Worm (Caenorhabditis elegans) whole organism, L3 larva: ENCODE measurements around the gene adt-3.
A peak's percentile ranks its signal among the peaks of the same experiment; 100 is the strongest.

Source experiments
- R02D3.7 ChIP-seq: fragments of 150-350 bp; optimal IDR thresholded peaks from 2 replicates; lab custom pipeline; 2014; ENCODE audit warnings: missing biosample characterization, missing genetic modification characterization
- aly-2 ChIP-seq: fragments of 150-350 bp; optimal IDR thresholded peaks from 2 replicates; lab custom pipeline; 2014; ENCODE audit warnings: missing biosample characterization, missing genetic modification characterization
- ama-1 ChIP-seq: fragments of 150-350 bp; optimal IDR thresholded peaks from 2 replicates; lab custom pipeline; 2018
- ceh-16 ChIP-seq: sonication (generic microtip); optimal IDR thresholded peaks from 2 replicates; lab custom pipeline; 2017; ENCODE audit warnings: missing biosample characterization, missing genetic modification characterization
- ceh-9 ChIP-seq: sonication (generic microtip); optimal IDR thresholded peaks from 2 replicates; lab custom pipeline; 2018; ENCODE audit warnings: missing biosample characterization, missing genetic modification characterization
- daf-12 ChIP-seq: fragments of 150-350 bp; optimal IDR thresholded peaks from 2 replicates; lab custom pipeline; 2014; ENCODE audit warnings: missing biosample characterization, missing genetic modification reagents, missing genetic modification characterization
- egl-27 ChIP-seq: sonication (generic microtip); optimal IDR thresholded peaks from 4 replicates; lab custom pipeline; 2017; ENCODE audit warnings: missing biosample characterization, missing genetic modification reagents, missing genetic modification characterization
- egl-5 ChIP-seq: fragments of 150-350 bp; optimal IDR thresholded peaks from 2 replicates; lab custom pipeline; 2017; ENCODE audit warnings: missing biosample characterization, missing genetic modification reagents, missing genetic modification characterization, inconsistent platforms
- elt-1 ChIP-seq: fragments of 150-350 bp; optimal IDR thresholded peaks from 2 replicates; lab custom pipeline; 2014; ENCODE audit warnings: missing biosample characterization, missing genetic modification characterization
- elt-3 ChIP-seq, 3 experiments: fragments of 150-350 bp in 1 of 3; sonication (generic microtip) in 2 of 3; optimal IDR thresholded peaks; 2 replicates in 2 of 3; 4 replicates in 1 of 3; lab custom pipeline; 2014 to 2017; ENCODE audit warnings: missing biosample characterization in 3 of 3, missing genetic modification characterization in 3 of 3
- fkh-2 ChIP-seq: fragments of 150-350 bp; optimal IDR thresholded peaks from 2 replicates; lab custom pipeline; 2014; ENCODE audit warnings: missing biosample characterization, missing genetic modification reagents, missing genetic modification characterization
- fos-1 ChIP-seq: fragments of 150-350 bp; optimal IDR thresholded peaks from 2 replicates; lab custom pipeline; 2014; ENCODE audit warnings: missing biosample characterization, missing genetic modification characterization
- hmg-11 ChIP-seq: sonication (generic microtip); optimal IDR thresholded peaks from 2 replicates; lab custom pipeline; 2016; ENCODE audit warnings: missing genetic modification characterization, missing compliant biosample characterization
- jun-1 ChIP-seq: fragments of 150-350 bp; optimal IDR thresholded peaks from 2 replicates; lab custom pipeline; 2014; ENCODE audit warnings: missing biosample characterization, missing genetic modification reagents, missing genetic modification characterization
- lin-15B ChIP-seq: fragments of 150-350 bp; optimal IDR thresholded peaks from 2 replicates; lab custom pipeline; 2014; ENCODE audit warnings: missing biosample characterization, missing genetic modification characterization
- lsy-12 ChIP-seq: sonication (generic microtip); optimal IDR thresholded peaks from 2 replicates; lab custom pipeline; 2016; ENCODE audit warnings: mild to moderate bottlenecking, missing genetic modification characterization, missing compliant biosample characterization
- mml-1 ChIP-seq: fragments of 150-350 bp; sonication (generic microtip); optimal IDR thresholded peaks from 3 replicates; lab custom pipeline; 2014; ENCODE audit warnings: missing biosample characterization, missing genetic modification characterization
- nhr-11 ChIP-seq: fragments of 150-350 bp; optimal IDR thresholded peaks from 2 replicates; lab custom pipeline; 2014; ENCODE audit warnings: missing biosample characterization, missing genetic modification characterization
- nhr-23 ChIP-seq: fragments of 150-350 bp; optimal IDR thresholded peaks from 2 replicates; lab custom pipeline; 2014; ENCODE audit warnings: missing biosample characterization, missing genetic modification reagents, missing genetic modification characterization
- nhr-237 ChIP-seq: fragments of 150-350 bp; optimal IDR thresholded peaks from 2 replicates; lab custom pipeline; 2014; ENCODE audit warnings: missing biosample characterization, missing genetic modification characterization
- nhr-25 ChIP-seq: sonication (generic microtip); optimal IDR thresholded peaks from 2 replicates; lab custom pipeline; 2017; ENCODE audit warnings: missing biosample characterization, missing genetic modification characterization
- nhr-28 ChIP-seq: fragments of 150-350 bp; optimal IDR thresholded peaks from 2 replicates; lab custom pipeline; 2014; ENCODE audit warnings: missing biosample characterization, missing genetic modification characterization
- nhr-43 ChIP-seq: sonication (generic microtip); optimal IDR thresholded peaks from 2 replicates; lab custom pipeline; 2016; ENCODE audit warnings: mild to moderate bottlenecking, missing genetic modification characterization, missing compliant biosample characterization; ENCODE audit not compliant: poor library complexity, severe bottlenecking
- nhr-67 ChIP-seq: fragments of 150-350 bp; optimal IDR thresholded peaks from 2 replicates; lab custom pipeline; 2014; ENCODE audit warnings: missing biosample characterization, missing genetic modification characterization
- nhr-76 ChIP-seq: fragments of 150-350 bp; sonication (generic microtip); optimal IDR thresholded peaks from 5 replicates; lab custom pipeline; 2014; ENCODE audit warnings: missing biosample characterization, missing genetic modification characterization
- pha-4 ChIP-seq: fragments of 150-350 bp; optimal IDR thresholded peaks from 2 replicates; lab custom pipeline; 2014; ENCODE audit warnings: missing biosample characterization, missing genetic modification reagents, missing genetic modification characterization
- pqm-1 ChIP-seq: fragments of 150-350 bp; optimal IDR thresholded peaks from 2 replicates; lab custom pipeline; 2017; ENCODE audit warnings: missing biosample characterization, missing genetic modification characterization, inconsistent platforms
- sea-2 ChIP-seq: fragments of 150-350 bp; sonication (generic microtip); optimal IDR thresholded peaks from 4 replicates; lab custom pipeline; 2014; ENCODE audit warnings: missing biosample characterization, missing genetic modification reagents, missing genetic modification characterization
- skn-1 ChIP-seq: fragments of 150-350 bp; optimal IDR thresholded peaks from 2 replicates; lab custom pipeline; 2014; ENCODE audit warnings: missing biosample characterization, missing genetic modification characterization
- snpc-4 ChIP-seq: fragments of 150-350 bp; optimal IDR thresholded peaks from 2 replicates; lab custom pipeline; 2014; ENCODE audit warnings: missing biosample characterization, missing genetic modification characterization
- tbx-2 ChIP-seq: sonication (generic microtip); optimal IDR thresholded peaks from 2 replicates; lab custom pipeline; 2016; ENCODE audit warnings: mild to moderate bottlenecking, missing genetic modification characterization, missing compliant biosample characterization
- unc-39 ChIP-seq: sonication (generic microtip); optimal IDR thresholded peaks from 4 replicates; lab custom pipeline; 2017; ENCODE audit warnings: missing biosample characterization, missing genetic modification characterization
- unc-62 ChIP-seq: fragments of 150-350 bp; sonication (generic microtip); optimal IDR thresholded peaks from 4 replicates; lab custom pipeline; 2014; ENCODE audit warnings: missing biosample characterization, missing genetic modification reagents, missing genetic modification characterization
- zag-1 ChIP-seq: fragments of 150-350 bp; optimal IDR thresholded peaks from 2 replicates; lab custom pipeline; 2014; ENCODE audit warnings: missing biosample characterization, missing genetic modification characterization

Gene adt-3

DNA sequence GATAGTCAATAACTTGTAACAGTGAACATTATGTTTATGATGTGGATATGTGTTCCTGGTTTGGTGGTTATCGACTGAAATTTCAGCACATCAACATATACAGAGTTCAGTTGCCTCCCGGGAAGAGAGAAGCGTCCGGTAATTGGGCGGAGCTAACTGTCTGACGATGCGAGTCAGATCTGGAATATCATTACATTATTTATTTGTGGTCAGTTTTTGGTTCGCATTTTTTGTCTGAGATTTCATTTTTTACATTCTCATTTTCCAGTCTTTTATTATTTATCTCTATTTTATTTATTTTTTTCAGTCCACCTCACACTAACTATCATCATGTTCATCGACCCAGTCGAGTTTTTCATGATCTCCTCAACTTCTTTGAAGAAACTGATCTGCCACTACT, 5.7 kb upstream of the adt-3 start, which contains the start of gene T22B2.1:
Gene T22B2.1, plus strand, starts transcription at position 301 of the 400 bp plus-strand sequence.
- TF ChIP-seq tbx-2 (tag; lab: Kevin White, UChicago) (no peak), jun-1 (tag; lab: Kevin White, UChicago) (no peak), egl-5 (tag; lab: Kevin White, UChicago) (no peak), snpc-4 (tag; lab: Kevin White, UChicago) (no peak), mml-1 (tag; lab: Kevin White, UChicago) (no peak), fos-1 (no peak), ceh-9 (tag; lab: Kevin White, UChicago) (no peak), sea-2 (GFP tag; lab: Kevin White, UChicago) (no peak), R02D3.7 (tag; lab: Kevin White, UChicago) (no peak), lsy-12 (tag; lab: Kevin White, UChicago) (no peak)

DNA sequence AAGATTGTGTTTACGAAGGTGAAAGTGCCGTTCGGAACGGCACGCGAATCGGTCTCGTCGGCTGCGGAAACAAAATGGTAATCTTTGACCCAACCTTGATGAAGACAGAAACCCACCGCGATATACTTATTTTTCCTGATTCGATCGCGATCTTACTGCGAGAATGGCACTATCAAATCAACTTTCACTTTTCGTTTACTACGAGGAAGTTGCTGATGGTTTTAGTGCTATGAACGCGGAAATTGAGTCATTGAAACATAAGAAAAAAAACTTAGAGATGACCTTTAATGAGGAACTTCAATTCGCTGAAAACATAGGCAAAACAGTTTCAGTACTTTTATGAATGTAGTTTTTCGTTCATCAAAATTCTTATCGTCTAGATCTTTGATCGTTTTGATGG, 1.2 kb downstream of the adt-3 start:
- TF ChIP-seq nhr-25 (tag; lab: Kevin White, UChicago) (peak; percentile 52), pqm-1 (no peak), nhr-28 (no peak), elt-3 (tag; optimal IDR thresholded peaks at IDR 0.05; lab: Kevin White, UChicago) (peak in 1 of 3 experiments; percentile 65), egl-27 (tag; lab: Kevin White, UChicago) (peak; percentile 66), nhr-11 (tag; lab: Kevin White, UChicago) (no peak), zag-1 (no peak), elt-1 (tag; lab: Kevin White, UChicago) (peak; percentile 65)
- TF ChIP-seq, all 47 proteins: peak for 4

DNA sequence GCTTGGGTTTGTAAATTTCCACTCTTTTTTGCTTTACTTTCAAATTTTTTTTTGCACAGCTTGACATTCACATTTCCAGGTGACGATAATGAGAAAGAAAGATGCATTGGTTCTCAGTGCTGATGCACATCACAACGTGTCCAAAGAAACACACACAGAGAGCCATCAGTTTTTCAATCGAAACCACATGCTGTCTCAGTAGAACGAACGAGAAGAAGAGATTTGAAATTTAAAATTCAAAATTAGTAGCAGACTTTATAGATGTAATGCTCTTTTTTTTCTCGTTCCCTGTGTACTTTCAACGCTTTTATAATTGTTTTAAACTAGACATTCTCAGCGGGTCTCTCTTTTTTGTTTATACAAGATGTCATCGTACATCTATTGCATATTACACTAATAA, 6.0 kb downstream of the adt-3 start:
- no peak for TF ChIP-seq hmg-11 (tag; lab: Kevin White, UChicago)
- TF ChIP-seq tbx-2 (tag; lab: Kevin White, UChicago), result no peak
- TF ChIP-seq nhr-23 (tag; lab: Kevin White, UChicago), result no peak
- TF ChIP-seq ceh-16, result no peak
- no peak for TF ChIP-seq nhr-43 (tag; lab: Kevin White, UChicago)

DNA sequence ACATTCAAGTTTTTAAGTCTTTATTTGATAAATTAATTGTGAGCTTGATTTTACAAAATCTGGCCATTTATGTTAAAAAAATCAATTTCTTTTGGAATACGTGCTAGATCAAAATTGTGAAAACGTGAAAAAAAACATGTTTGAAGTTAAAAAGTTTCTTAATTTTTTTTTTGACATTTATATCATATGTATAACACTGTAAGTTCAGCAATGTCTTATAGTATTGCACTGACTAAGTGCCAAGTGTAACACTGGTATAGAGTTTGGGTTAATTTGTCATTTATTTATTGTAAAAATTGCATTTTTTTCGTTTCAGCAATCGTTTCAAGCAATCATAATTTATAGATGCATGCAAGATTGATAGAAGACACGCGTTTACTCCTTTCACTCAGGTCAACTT, 6.4 kb downstream of the adt-3 start:
- TF ChIP-seq egl-5 (tag; lab: Kevin White, UChicago), result no peak
- TF ChIP-seq elt-3 (tag; optimal IDR thresholded peaks at IDR 0.05; lab: Kevin White, UChicago), result no peak
- no peak for TF ChIP-seq nhr-11 (tag; lab: Kevin White, UChicago)
- no peak for TF ChIP-seq daf-12 (tag; lab: Kevin White, UChicago)
- no peak for TF ChIP-seq ama-1 (lab: Kevin White, UChicago)

DNA sequence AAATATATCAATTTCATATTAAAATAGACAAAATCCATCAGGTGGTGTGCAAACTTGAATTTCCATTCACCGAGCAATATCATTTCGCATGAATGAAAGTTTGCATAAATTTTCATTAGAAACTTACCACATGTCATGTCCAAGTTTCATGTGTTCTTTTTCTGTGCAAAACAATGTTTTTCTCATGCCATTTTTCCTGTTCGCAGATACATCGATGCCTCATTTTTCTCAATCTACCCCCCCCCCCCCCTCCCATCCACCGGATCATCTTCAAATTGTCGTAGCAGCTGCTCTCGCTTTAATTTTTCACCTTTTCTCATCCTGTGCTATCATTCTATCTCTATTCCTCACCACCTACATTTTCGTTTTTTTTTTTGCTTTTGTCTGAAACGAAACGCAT, 7.5 kb downstream of the adt-3 start, which contains the start of gene T19D2.3:
Gene T19D2.3, plus strand, starts transcription at position 301 of the 400 bp plus-strand sequence.
- TF ChIP-seq fkh-2 (no peak), ceh-9 (tag; lab: Kevin White, UChicago) (no peak), pha-4 (tag; lab: Kevin White, UChicago) (no peak), nhr-28 (no peak), egl-5 (tag; lab: Kevin White, UChicago) (no peak), nhr-76 (tag; lab: Kevin White, UChicago) (no peak), nhr-67 (no peak), unc-39 (tag; lab: Kevin White, UChicago) (no peak), ama-1 (lab: Kevin White, UChicago) (no peak), nhr-237 (tag; lab: Kevin White, UChicago) (no peak), unc-62 (GFP tag; lab: Kevin White, UChicago) (no peak), daf-12 (tag; lab: Kevin White, UChicago) (no peak), jun-1 (tag; lab: Kevin White, UChicago) (no peak), nhr-11 (tag; lab: Kevin White, UChicago) (no peak), lin-15B (tag; lab: Kevin White, UChicago) (no peak), skn-1 (tag; lab: Kevin White, UChicago) (no peak), aly-2 (no peak)
